Fruit fly (Drosophila melanogaster): ENCODE data around the gene aub.

aub gene

DNA sequence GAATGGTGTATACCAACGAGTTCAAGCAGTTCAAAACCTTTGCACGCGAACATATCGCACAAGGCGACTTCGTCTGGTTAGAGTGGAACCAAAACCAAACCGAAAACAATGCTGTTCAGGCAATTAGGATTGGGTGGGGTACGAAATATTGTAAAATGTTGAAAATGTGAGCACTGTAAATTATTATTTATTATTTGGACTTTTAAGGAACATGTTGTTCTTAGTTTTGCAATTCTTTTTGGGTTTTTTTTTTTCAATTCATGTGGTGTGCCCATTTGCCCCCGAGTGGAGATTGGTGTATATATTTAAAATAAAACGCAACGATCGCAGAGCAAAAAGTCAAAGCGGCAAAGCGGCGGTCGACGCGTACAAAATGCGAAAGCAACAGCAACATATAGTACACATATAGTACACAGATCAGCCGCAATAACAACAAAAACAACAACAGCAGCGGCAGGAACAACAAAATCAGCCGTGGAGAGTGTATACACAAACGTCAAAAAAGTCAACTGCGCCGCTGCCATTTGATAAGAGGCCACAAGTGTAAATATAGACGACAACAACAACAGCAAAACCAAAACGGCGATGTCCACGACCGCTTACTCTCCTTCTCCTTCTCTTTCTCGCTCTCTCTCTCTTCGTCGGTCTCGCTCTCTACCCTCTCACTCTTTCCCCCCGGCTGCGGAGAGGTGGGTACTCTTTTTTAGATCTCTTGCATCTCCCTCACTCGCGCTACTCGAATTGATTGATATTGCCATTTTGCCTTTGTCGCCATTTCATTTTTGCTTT is 43.6 kb upstream of the aub start (continued):
- TF ChIP-seq kah (GFP tag; optimal IDR thresholded peaks at IDR 0.05) (peak; percentile 14), Usf (GFP tag; optimal IDR thresholded peaks at IDR 0.05) (no peak), CG1529 (GFP tag; optimal IDR thresholded peaks at IDR 0.05) (peak; percentile 67), tll (GFP tag; optimal IDR thresholded peaks at IDR 0.05) (no peak), Hr3 (GFP tag; optimal IDR thresholded peaks at IDR 0.05) (no peak), CG12744 (GFP tag; optimal IDR thresholded peaks at IDR 0.05) (peak; percentile 1), ro (GFP tag; IDR thresholded peaks at IDR 0.05) (no peak), luna (GFP tag; optimal IDR thresholded peaks at IDR 0.05) (no peak), CG1832 (GFP tag; optimal IDR thresholded peaks at IDR 0.05) (peak; percentile 77), CG6175 (GFP tag; IDR thresholded peaks at IDR 0.05) (no peak), bab2 (GFP tag; optimal IDR thresholded peaks at IDR 0.05) (no peak), ara (GFP tag; IDR thresholded peaks at IDR 0.05) (no peak), Nf-YB (GFP tag; optimal IDR thresholded peaks at IDR 0.05) (peak; percentile 28), sisA (GFP tag; IDR thresholded peaks at IDR 0.05) (peak; percentile 31; the same call in 1 of the 2 replicates), CG3847 (GFP tag; IDR thresholded peaks at IDR 0.05) (0 out of 2 replicates have a peak, but pooled peaks have one; percentile 6), Six4 (GFP tag; optimal IDR thresholded peaks at IDR 0.05) (no peak), toy (GFP tag; IDR thresholded peaks at IDR 0.05) (no peak), CG30403 (GFP tag; optimal IDR thresholded peaks at IDR 0.05) (peak; percentile 42), bsh (GFP tag; optimal IDR thresholded peaks at IDR 0.05) (peak; percentile 42 to 49), peb (GFP tag; IDR thresholded peaks at IDR 0.05) (no peak), ken (GFP tag; IDR thresholded peaks at IDR 0.05) (no peak), Ptx1 (GFP tag; IDR thresholded peaks at IDR 0.05) (peak; percentile 36; the same call in 1 of the 2 replicates), CG9876 (GFP tag; optimal IDR thresholded peaks at IDR 0.05) (no peak), yki (optimal IDR thresholded peaks at IDR 0.05) (peak; percentile 32), gem (tag; optimal IDR thresholded peaks at IDR 0.05) (peak; percentile 44), HmgZ (tag; optimal IDR thresholded peaks at IDR 0.05) (peak; percentile 54), salm (tag; optimal IDR thresholded peaks at IDR 0.05) (no peak), CG12299 (tag; optimal IDR thresholded peaks at IDR 0.05) (peak; percentile 18), ewg (GFP tag; optimal IDR thresholded peaks at IDR 0.05) (no peak), Opbp (GFP tag; IDR thresholded peaks at IDR 0.05; ENCODE audit: partially characterized antibody) (no peak), Oli (tag; optimal IDR thresholded peaks at IDR 0.05) (peak; percentile 48), sug (tag; optimal IDR thresholded peaks at IDR 0.05) (peak; percentile 63), crol (GFP tag; IDR thresholded peaks at IDR 0.05) (peak; percentile 93), repo (GFP tag; optimal IDR thresholded peaks at IDR 0.05) (no peak), stc (GFP tag; IDR thresholded peaks at IDR 0.05) (no peak; the same call in 1 of the 2 replicates), fd64A (GFP tag; optimal IDR thresholded peaks at IDR 0.05) (peak; percentile 63), CG10431 (GFP tag; optimal IDR thresholded peaks at IDR 0.05) (peak; percentile 62), usp (GFP tag; optimal IDR thresholded peaks at IDR 0.05) (no peak), CG12071 (GFP tag; optimal IDR thresholded peaks at IDR 0.05) (peak; percentile 51), Hmx (GFP tag; optimal IDR thresholded peaks at IDR 0.05) (no peak), CG4424 (GFP tag; optimal IDR thresholded peaks at IDR 0.05) (peak; percentile 18), CG12236 (GFP tag; optimal IDR thresholded peaks at IDR 0.05) (no peak), slbo (GFP tag; IDR thresholded peaks at IDR 0.05) (peak; percentile 64), CG17612 (GFP tag; IDR thresholded peaks at IDR 0.05) (no peak), CG9797 (GFP tag; optimal IDR thresholded peaks at IDR 0.05) (no peak), CG3065 (GFP tag; optimal IDR thresholded peaks at IDR 0.05) (no peak), sc (optimal IDR thresholded peaks at IDR 0.05) (no peak), sc (GFP tag; optimal IDR thresholded peaks at IDR 0.05) (no peak), cwo (GFP tag; optimal IDR thresholded peaks at IDR 0.05) (peak; percentile 45), CG16863 (GFP tag; optimal IDR thresholded peaks at IDR 0.05) (no peak), CG6813 (GFP tag; optimal IDR thresholded peaks at IDR 0.05) (peak; percentile 69)

All from whole organism, embryonic.